Worm (Caenorhabditis elegans): ENCODE data around the gene clec-239.

The clec-239 gene

ce11 chrV:16965655-16966054 lies 9.3 kb downstream of the clec-239 start, which contains the start of gene efl-1 (continued):
- TF ChIP-seq nhr-237 (tag; optimal IDR thresholded peaks at IDR 0.05), result peak; percentile 88
- peak; percentile 94 for TF ChIP-seq tbx-2 (tag; optimal IDR thresholded peaks at IDR 0.05)
- TF ChIP-seq unc-98 (GFP tag; IDR thresholded peaks at IDR 0.05), result peak; percentile 77
- TF ChIP-seq C16A3.4 (tag; optimal IDR thresholded peaks at IDR 0.05), result peak; percentile 85
- TF ChIP-seq sptf-1 (tag; optimal IDR thresholded peaks at IDR 0.05), result no peak
- TF ChIP-seq skn-1 (tag; optimal IDR thresholded peaks at IDR 0.05), result peak; percentile 94
- TF ChIP-seq lin-14 (GFP tag; optimal IDR thresholded peaks at IDR 0.05), result peak; percentile 95
- peak in 2 of 6 experiments; percentile 76 to 93 for TF ChIP-seq elt-3 (tag; optimal IDR thresholded peaks at IDR 0.05)
- TF ChIP-seq xbp-1 (tag; optimal IDR thresholded peaks at IDR 0.05), result peak; percentile 98
- no peak for TF ChIP-seq hpl-2 (GFP tag; optimal IDR thresholded peaks at IDR 0.05)
- TF ChIP-seq Y116A8C.19 (tag; optimal IDR thresholded peaks at IDR 0.05; ENCODE audit: borderline replicate concordance), result no peak
- peak; percentile 78 for TF ChIP-seq elt-2 (tag; optimal IDR thresholded peaks at IDR 0.05)
- TF ChIP-seq pqm-1 (tag; optimal IDR thresholded peaks at IDR 0.05), result no peak
- peak; percentile 60 for TF ChIP-seq aha-1 (tag; optimal IDR thresholded peaks at IDR 0.05)
- TF ChIP-seq isw-1 (GFP tag; IDR thresholded peaks at IDR 0.05), result peak; percentile 90
- TF ChIP-seq nhr-11 (tag; optimal IDR thresholded peaks at IDR 0.05), result peak; percentile 77
- TF ChIP-seq lin-35 (GFP tag; optimal IDR thresholded peaks at IDR 0.05), result peak; percentile 100
- peak; percentile 84 for TF ChIP-seq ztf-4 (tag; optimal IDR thresholded peaks at IDR 0.05)
- TF ChIP-seq lsy-2 (tag; optimal IDR thresholded peaks at IDR 0.05), result peak; percentile 93 to 95
- peak; percentile 82 for TF ChIP-seq sox-4 (tag; optimal IDR thresholded peaks at IDR 0.05)
- TF ChIP-seq aly-2 (tag; optimal IDR thresholded peaks at IDR 0.05), result peak; percentile 77
- TF ChIP-seq swsn-7 (tag; optimal IDR thresholded peaks at IDR 0.05), result peak; percentile 96
- peak; percentile 95 for TF ChIP-seq snpc-4 (tag; optimal IDR thresholded peaks at IDR 0.05)
- no peak for TF ChIP-seq hlh-17 (GFP tag; optimal IDR thresholded peaks at IDR 0.05; ENCODE audit: borderline replicate concordance)
- TF ChIP-seq snu-23 (GFP tag; optimal IDR thresholded peaks at IDR 0.05), result peak; percentile 97
- no peak for TF ChIP-seq tlp-1 (tag; optimal IDR thresholded peaks at IDR 0.05)
- TF ChIP-seq efl-3 (GFP tag; optimal IDR thresholded peaks at IDR 0.05), result no peak
- TF ChIP-seq ceh-63 (GFP tag; optimal IDR thresholded peaks at IDR 0.05), result no peak
- TF ChIP-seq rnt-1 (tag; optimal IDR thresholded peaks at IDR 0.05), result peak; percentile 97
- TF ChIP-seq C34B4.2 (tag; optimal IDR thresholded peaks at IDR 0.05), result peak; percentile 38
- peak; percentile 96 for TF ChIP-seq nhr-20 (tag; optimal IDR thresholded peaks at IDR 0.05)
- TF ChIP-seq C04F5.9 (tag; optimal IDR thresholded peaks at IDR 0.05), result peak; percentile 52
- no peak for TF ChIP-seq ets-5 (GFP tag; IDR thresholded peaks at IDR 0.05)
- TF ChIP-seq zip-4 (GFP tag; optimal IDR thresholded peaks at IDR 0.05), result peak; percentile 88
- TF ChIP-seq jun-1 (tag; optimal IDR thresholded peaks at IDR 0.05), result peak; percentile 84
- peak; percentile 91 for TF ChIP-seq irx-1 (tag; optimal IDR thresholded peaks at IDR 0.05)
- peak; percentile 96 for TF ChIP-seq dsc-1 (tag; optimal IDR thresholded peaks at IDR 0.05)
- TF ChIP-seq pax-3 (tag; optimal IDR thresholded peaks at IDR 0.05), result peak; percentile 87
- TF ChIP-seq hlh-4 (tag; optimal IDR thresholded peaks at IDR 0.05), result no peak
- TF ChIP-seq lin-13 (GFP tag; optimal IDR thresholded peaks at IDR 0.05), result peak; percentile 91
- peak; percentile 68 for TF ChIP-seq fkh-4 (tag; optimal IDR thresholded peaks at IDR 0.05; ENCODE audit: borderline replicate concordance)

- TF ChIP-seq efl-1 (optimal IDR thresholded peaks at IDR 0.05), result peak; percentile 29 to 64
- peak in 1 of 2 experiments; percentile 94 for TF ChIP-seq efl-1 (GFP tag; optimal IDR thresholded peaks at IDR 0.05 in 1 of 2)
- TF ChIP-seq tlp-1 (tag; optimal IDR thresholded peaks at IDR 0.05), result no peak
- peak; percentile 15 for TF ChIP-seq skn-1 (tag; optimal IDR thresholded peaks at IDR 0.05)
- no peak for TF ChIP-seq mab-9 (GFP tag; IDR thresholded peaks at IDR 0.05)
- no peak for TF ChIP-seq nhr-11 (tag; optimal IDR thresholded peaks at IDR 0.05)
- no peak for TF ChIP-seq lsy-2 (tag; optimal IDR thresholded peaks at IDR 0.05)
- no peak for TF ChIP-seq nhr-84 (tag; optimal IDR thresholded peaks at IDR 0.05)
- peak in 2 of 3 experiments; percentile 27 to 31 for TF ChIP-seq dpl-1 (GFP tag; optimal IDR thresholded peaks at IDR 0.05)
- peak in 1 of 2 experiments; percentile 54 for TF ChIP-seq lin-35 (GFP tag; optimal IDR thresholded peaks at IDR 0.05)
These were observed 10.3 kb downstream of the clec-239 start, which contains the start of gene fbxa-90 for ce11 chrV:16966636-16967035. TSS of gene fbxa-90 (plus strand) at chrV:16966814.
